Fruit fly (Drosophila melanogaster): Measurements from ENCODE around the gene ens.

Gene ens

dm6 chr3L:4108072-4108843, 26.1 kb downstream of the ens start, which contains the start of gene Ack:
Gene Ack, plus strand, starts transcription at chr3L:4108186.
- TF ChIP-seq br (GFP tag; optimal IDR thresholded peaks at IDR 0.05) (no peak), Hr78 (GFP tag; optimal IDR thresholded peaks at IDR 0.05) (peak; percentile 35), N (GFP tag; optimal IDR thresholded peaks at IDR 0.05) (peak; percentile 72)

dm6 chr3L:4107120-4107519, 27.2 kb downstream of the ens start:
- TF ChIP-seq Jra (GFP tag; optimal IDR thresholded peaks at IDR 0.05) (peak; percentile 42), Rel (GFP tag; optimal IDR thresholded peaks at IDR 0.05) (peak; percentile 32), Rel (tag; optimal IDR thresholded peaks at IDR 0.05) (peak; percentile 6), Vsx2 (GFP tag; optimal IDR thresholded peaks at IDR 0.05; ENCODE audit: partially characterized antibody) (no peak), sage (GFP tag; optimal IDR thresholded peaks at IDR 0.05) (no peak), Myc (optimal IDR thresholded peaks at IDR 0.05) (no peak)

- no peak for TF ChIP-seq Rel (GFP tag; optimal IDR thresholded peaks at IDR 0.05)
- peak; percentile 55 for TF ChIP-seq Rel (tag; optimal IDR thresholded peaks at IDR 0.05)
- peak; percentile 23 for TF ChIP-seq br (GFP tag; optimal IDR thresholded peaks at IDR 0.05)
- no peak for TF ChIP-seq CrebA (GFP tag; optimal IDR thresholded peaks at IDR 0.05; ENCODE audit: borderline replicate concordance)
- no peak for TF ChIP-seq foxo (GFP tag; optimal IDR thresholded peaks at IDR 0.05)
- TF ChIP-seq Sp1 (GFP tag; optimal IDR thresholded peaks at IDR 0.05) = peak; percentile 12
These were observed 30.8 kb downstream of the ens start, which contains the start of gene Fit1 for dm6 chr3L:4103258-4104247. Gene Fit1, plus strand, starts transcription at chr3L:4103564.

dm6 chr3L:4102496-4103257, 31.7 kb downstream of the ens start, which contains the start of gene CG14995:
Gene CG14995, minus strand, starts transcription at chr3L:4103256.
- TF ChIP-seq Sp1 (GFP tag; optimal IDR thresholded peaks at IDR 0.05) (peak; percentile 31), tai (GFP tag; optimal IDR thresholded peaks at IDR 0.05) (no peak), brk (GFP tag; optimal IDR thresholded peaks at IDR 0.05) (peak; percentile 13), Rel (GFP tag; optimal IDR thresholded peaks at IDR 0.05) (no peak), Rel (tag; optimal IDR thresholded peaks at IDR 0.05) (peak; percentile 51), sage (GFP tag; optimal IDR thresholded peaks at IDR 0.05) (peak; percentile 40), jim (GFP tag; optimal IDR thresholded peaks at IDR 0.05) (no peak), Mio (GFP tag; optimal IDR thresholded peaks at IDR 0.05) (no peak), Vsx2 (GFP tag; optimal IDR thresholded peaks at IDR 0.05; ENCODE audit: partially characterized antibody) (no peak), psq (GFP tag; optimal IDR thresholded peaks at IDR 0.05) (peak; percentile 88), usp (GFP tag; optimal IDR thresholded peaks at IDR 0.05) (no peak), Dif (GFP tag; optimal IDR thresholded peaks at IDR 0.05; ENCODE audit: partially characterized antibody) (peak; percentile 21), CG9705 (GFP tag; optimal IDR thresholded peaks at IDR 0.05) (no peak), Hnf4 (GFP tag; optimal IDR thresholded peaks at IDR 0.05) (peak; percentile 17)

dm6 chr3L:4099194-4099593, 35.2 kb downstream of the ens start:
- TF ChIP-seq brk (GFP tag; optimal IDR thresholded peaks at IDR 0.05) (no peak), Abd-B (GFP tag; optimal IDR thresholded peaks at IDR 0.05) (no peak), tai (GFP tag; optimal IDR thresholded peaks at IDR 0.05) (no peak), foxo (GFP tag; optimal IDR thresholded peaks at IDR 0.05) (no peak), jim (GFP tag; optimal IDR thresholded peaks at IDR 0.05) (no peak), sv (GFP tag; optimal IDR thresholded peaks at IDR 0.05) (no peak), Myc (optimal IDR thresholded peaks at IDR 0.05) (no peak), OdsH (GFP tag; optimal IDR thresholded peaks at IDR 0.05) (no peak), CG9705 (GFP tag; optimal IDR thresholded peaks at IDR 0.05) (no peak), CrebA (GFP tag; optimal IDR thresholded peaks at IDR 0.05; ENCODE audit: borderline replicate concordance) (no peak), dsf (GFP tag; optimal IDR thresholded peaks at IDR 0.05; ENCODE audit: borderline replicate concordance) (no peak), Jra (GFP tag; optimal IDR thresholded peaks at IDR 0.05) (no peak), Dif (GFP tag; optimal IDR thresholded peaks at IDR 0.05; ENCODE audit: partially characterized antibody) (no peak), Sp1 (GFP tag; optimal IDR thresholded peaks at IDR 0.05) (no peak), fru (GFP tag; optimal IDR thresholded peaks at IDR 0.05) (no peak), HLH106 (tag; optimal IDR thresholded peaks at IDR 0.05) (no peak), N (GFP tag; optimal IDR thresholded peaks at IDR 0.05) (no peak), br (GFP tag; optimal IDR thresholded peaks at IDR 0.05) (no peak)

Data from whole organism, wandering third instar larva.